Fruit fly (Drosophila melanogaster): Measurements from ENCODE around the gene CG12375.
A peak's percentile ranks its signal among the peaks of the same experiment; 100 is the strongest.

CG12375 gene

DNA sequence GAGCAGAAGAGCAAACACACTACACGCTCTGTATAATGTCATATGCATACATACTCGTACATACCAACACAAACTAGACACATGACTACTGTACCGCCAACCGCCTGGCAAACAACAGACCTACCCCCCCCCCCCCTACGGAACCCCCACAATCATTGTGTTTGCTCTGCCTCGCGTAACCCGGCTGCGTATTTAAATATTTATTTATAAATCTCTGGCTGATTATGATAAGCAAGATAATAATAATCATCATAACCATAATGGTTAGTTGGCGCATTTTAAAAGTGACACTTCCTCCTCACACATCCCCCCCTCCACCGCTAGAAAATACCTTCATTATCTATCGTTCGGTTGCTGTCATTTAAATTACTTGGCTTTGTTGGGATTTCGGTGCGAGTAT is 29.2 kb downstream of the CG12375 start (continued):
- peak; percentile 35 for TF ChIP-seq CG15269 (tag; optimal IDR thresholded peaks at IDR 0.05)
- TF ChIP-seq dan (GFP tag; IDR thresholded peaks at IDR 0.05): no peak
- 0 out of 2 replicates have a peak, but pooled peaks have one; percentile 1 for TF ChIP-seq inv (GFP tag; IDR thresholded peaks at IDR 0.05; ENCODE audit: partially characterized antibody)
- peak; percentile 65; the same call in 2 of the 3 replicates for TF ChIP-seq ci (GFP tag; IDR thresholded peaks at IDR 0.05)
- TF ChIP-seq ttk (GFP tag; IDR thresholded peaks at IDR 0.05): no peak
- no peak for TF ChIP-seq CG9932 (GFP tag; IDR thresholded peaks at IDR 0.05)
- TF ChIP-seq Dfd (GFP tag; optimal IDR thresholded peaks at IDR 0.05): no peak
- peak; percentile 12 for TF ChIP-seq CTCF (GFP tag; optimal IDR thresholded peaks at IDR 0.05)
- no peak for TF ChIP-seq Hr3 (GFP tag; optimal IDR thresholded peaks at IDR 0.05)
- TF ChIP-seq kni (GFP tag; optimal IDR thresholded peaks at IDR 0.05): peak; percentile 74
- TF ChIP-seq B-H1 (GFP tag; IDR thresholded peaks at IDR 0.05): no peak
- TF ChIP-seq CG9797 (GFP tag; optimal IDR thresholded peaks at IDR 0.05): no peak
- TF ChIP-seq Hr78 (GFP tag; optimal IDR thresholded peaks at IDR 0.05): peak in 1 of 2 experiments; percentile 64
- no peak for TF ChIP-seq Dip3 (GFP tag; optimal IDR thresholded peaks at IDR 0.05)
- TF ChIP-seq Fer2 (tag; optimal IDR thresholded peaks at IDR 0.05): peak; percentile 24
- no peak for TF ChIP-seq Dad (GFP tag; optimal IDR thresholded peaks at IDR 0.05)
- TF ChIP-seq chn (GFP tag; optimal IDR thresholded peaks at IDR 0.05): no peak
- TF ChIP-seq Hmx (GFP tag; optimal IDR thresholded peaks at IDR 0.05): no peak
- peak; percentile 63; the same call in 1 of the 3 replicates for TF ChIP-seq otp (GFP tag; IDR thresholded peaks at IDR 0.05)
- TF ChIP-seq CG2712 (tag; optimal IDR thresholded peaks at IDR 0.05): peak; percentile 46
- TF ChIP-seq CG10321 (GFP tag; IDR thresholded peaks at IDR 0.05): no peak
- no peak for TF ChIP-seq CG7786 (GFP tag; optimal IDR thresholded peaks at IDR 0.05)
- TF ChIP-seq CG4282 (GFP tag; optimal IDR thresholded peaks at IDR 0.05): no peak
- no peak for TF ChIP-seq CG7357 (GFP tag; IDR thresholded peaks at IDR 0.05)
- TF ChIP-seq hth (optimal IDR thresholded peaks at IDR 0.05): no peak
- no peak for TF ChIP-seq shn (GFP tag; optimal IDR thresholded peaks at IDR 0.05)
- TF ChIP-seq prd (optimal IDR thresholded peaks at IDR 0.05): peak in 1 of 2 experiments; percentile 21
- no peak for TF ChIP-seq prd (GFP tag; IDR thresholded peaks at IDR 0.05)
- TF ChIP-seq gfzf (GFP tag; optimal IDR thresholded peaks at IDR 0.05): no peak
- no peak for TF ChIP-seq tgo (GFP tag; IDR thresholded peaks at IDR 0.05)
- no peak for TF ChIP-seq CG6175 (GFP tag; IDR thresholded peaks at IDR 0.05)
- no peak for TF ChIP-seq CG34224 (GFP tag; IDR thresholded peaks at IDR 0.05; ENCODE audit: partially characterized antibody)
- no peak for TF ChIP-seq bbx (GFP tag; IDR thresholded peaks at IDR 0.05; ENCODE audit: partially characterized antibody)
- TF ChIP-seq CG8281 (tag; optimal IDR thresholded peaks at IDR 0.05): no peak
- no peak for TF ChIP-seq Poxn (GFP tag; IDR thresholded peaks at IDR 0.05)
- no peak for TF ChIP-seq HLHmδ (GFP tag; optimal IDR thresholded peaks at IDR 0.05)
- peak in 1 of 2 experiments; percentile 76 for TF ChIP-seq Eip74EF (GFP tag; optimal IDR thresholded peaks at IDR 0.05)
- TF ChIP-seq Camta (GFP tag; optimal IDR thresholded peaks at IDR 0.05): no peak
- no peak for TF ChIP-seq CG12236 (GFP tag; optimal IDR thresholded peaks at IDR 0.05)
- TF ChIP-seq bcd (GFP tag; optimal IDR thresholded peaks at IDR 0.05): peak; percentile 68
- TF ChIP-seq Bgb (GFP tag; IDR thresholded peaks at IDR 0.05; ENCODE audit: partially characterized antibody): no peak
- peak; percentile 66 for TF ChIP-seq mirr (GFP tag; optimal IDR thresholded peaks at IDR 0.05)
- TF ChIP-seq Adf1 (GFP tag; IDR thresholded peaks at IDR 0.05): peak; percentile 22; the same call in 1 of the 2 replicates
- no peak for TF ChIP-seq HLH54F (GFP tag; optimal IDR thresholded peaks at IDR 0.05)
- no peak for TF ChIP-seq aop (GFP tag; IDR thresholded peaks at IDR 0.05)
- no peak for TF ChIP-seq Bdp1 (GFP tag; optimal IDR thresholded peaks at IDR 0.05)
- no peak for TF ChIP-seq ssp (GFP tag; IDR thresholded peaks at IDR 0.05)
- TF ChIP-seq CrebB (tag; optimal IDR thresholded peaks at IDR 0.05): peak; percentile 63
- TF ChIP-seq Ssrp (tag; optimal IDR thresholded peaks at IDR 0.05): no peak
- TF ChIP-seq Sry-β (GFP tag; optimal IDR thresholded peaks at IDR 0.05): no peak
- TF ChIP-seq CkIIα-i1 (GFP tag; IDR thresholded peaks at IDR 0.05): no peak
- TF ChIP-seq dysf (GFP tag; IDR thresholded peaks at IDR 0.05): peak; percentile 44; the same call in 1 of the 3 replicates
- no peak for TF ChIP-seq jumu (GFP tag; optimal IDR thresholded peaks at IDR 0.05)
